Worm (Caenorhabditis elegans) whole organism, early embryonic: ENCODE results near the gene C28D4.10.

Experiments
- aly-1 ChIP-seq: sonication (generic microtip); optimal IDR thresholded peaks from 2 replicates; lab custom pipeline; 2016; ENCODE audit warnings: missing genetic modification characterization, missing compliant biosample characterization
- ama-1 ChIP-seq: fragments of 150-350 bp; optimal IDR thresholded peaks from 2 replicates; lab custom pipeline; 2014
- ets-7 ChIP-seq: sonication (generic microtip); optimal IDR thresholded peaks from 2 replicates; lab custom pipeline; 2016; ENCODE audit warnings: missing genotype, missing genetic modification characterization, missing compliant biosample characterization
- hmg-4 ChIP-seq: fragments of 200-800 bp; sonication (Bioruptor generic); optimal IDR thresholded peaks from 2 replicates; lab custom pipeline; 2018; ENCODE audit warnings: mild to moderate bottlenecking, missing genetic modification characterization, missing compliant biosample characterization
- hnd-1 ChIP-seq: sonication (generic microtip); optimal IDR thresholded peaks from 2 replicates; lab custom pipeline; 2016; ENCODE audit warnings: missing genetic modification characterization, missing compliant biosample characterization
- pes-1 ChIP-seq: fragments of 200-800 bp; sonication (Bioruptor generic); IDR thresholded peaks from 2 replicates; pipeline ENCODE4 v1.3.6; 2022; ENCODE audit warnings: missing genetic modification reagents, missing genetic modification characterization, missing compliant biosample characterization
- sea-1 ChIP-seq: fragments of 200-800 bp; sonication (Bioruptor generic); conservative IDR thresholded peaks from 2 replicates; pipeline ENCODE4 v1.3.6; 2022; ENCODE audit warnings: missing genetic modification characterization, missing compliant biosample characterization
- tbx-11 ChIP-seq: fragments of 200-800 bp; sonication (Bioruptor generic); IDR thresholded peaks from 2 replicates; pipeline ENCODE4 v1.3.6; 2022; ENCODE audit warnings: missing genetic modification characterization, missing compliant biosample characterization
- tbx-37 ChIP-seq: fragments of 200-800 bp; sonication (Bioruptor generic); conservative IDR thresholded peaks from 2 replicates; pipeline ENCODE4 v1.3.6; 2022; ENCODE audit warnings: missing genetic modification reagents, missing genetic modification characterization, missing compliant biosample characterization

DNA sequence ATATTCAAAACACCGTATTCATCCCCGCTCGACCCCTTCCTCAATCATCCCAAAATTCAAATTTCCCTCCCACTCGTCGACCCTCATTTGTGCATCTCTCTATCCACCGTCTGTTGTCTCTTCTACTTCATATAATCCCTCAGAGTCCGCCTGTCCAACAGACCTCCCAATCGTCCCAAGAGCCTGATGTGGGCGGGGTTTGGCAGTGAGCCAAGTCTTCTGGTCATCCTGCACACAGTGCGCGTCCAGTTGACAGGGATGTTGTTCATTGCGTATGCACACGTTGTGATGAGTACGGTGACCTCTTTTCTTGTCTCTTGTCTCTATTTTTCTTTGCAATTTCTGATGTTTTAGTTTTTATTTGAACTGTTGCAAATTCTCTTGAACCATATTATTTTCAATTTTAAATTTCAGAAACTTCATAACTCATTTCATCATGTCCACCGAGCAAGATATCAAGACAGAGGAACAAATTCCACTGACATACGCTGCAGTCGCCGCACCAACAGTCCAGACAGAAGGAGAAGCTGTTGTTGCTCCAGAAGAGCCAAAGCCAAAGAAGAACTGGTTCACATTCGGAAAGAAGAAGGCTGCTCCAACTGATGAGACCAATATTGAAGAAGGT lies 33.9 kb downstream of the C28D4.10 start, which contains the start of gene cav-1:
- TF ChIP-seq pes-1 (GFP tag; lab: Robert Waterston, UW) (peak; percentile 49; the same call in 1 of the 2 replicates), ama-1 (lab: Kevin White, UChicago) (peak; percentile 97), ets-7 (tag; lab: Kevin White, UChicago) (no peak), hnd-1 (no peak), sea-1 (0 out of 2 replicates have a peak, but pooled peaks have one; percentile 60), tbx-37 (GFP tag; lab: Robert Waterston, UW) (no peak), aly-1 (tag; lab: Kevin White, UChicago) (peak; percentile 29), tbx-11 (GFP tag; lab: Robert Waterston, UW) (no peak), hmg-4 (GFP tag; lab: Kevin White, UChicago) (peak; percentile 22)
